Fruit fly (Drosophila melanogaster) S2 (cell line): ENCODE data around the gene Mrp5.

Experiments
- CG8478 ChIP-seq: fragments of >200 bp; optimal IDR thresholded peaks from 2 replicates; lab custom pipeline; 2018
- CTCF ChIP-seq, 2 experiments: fragments of >200 bp; optimal IDR thresholded peaks; 2 replicates each; lab custom pipeline; 2018

dm6 chr3R:19840545-19840944 lies 34.9 kb downstream of the Mrp5 start, which contains the start of gene CG31459:
- TF ChIP-seq CG8478 (lab: Kevin White, UChicago) (no peak), CTCF (optimal IDR thresholded peaks at IDR 0.05; lab: Kevin White, UChicago) (no peak)
